Worm (Caenorhabditis elegans): Measurements from ENCODE around the gene F59F4.3.

DNA sequence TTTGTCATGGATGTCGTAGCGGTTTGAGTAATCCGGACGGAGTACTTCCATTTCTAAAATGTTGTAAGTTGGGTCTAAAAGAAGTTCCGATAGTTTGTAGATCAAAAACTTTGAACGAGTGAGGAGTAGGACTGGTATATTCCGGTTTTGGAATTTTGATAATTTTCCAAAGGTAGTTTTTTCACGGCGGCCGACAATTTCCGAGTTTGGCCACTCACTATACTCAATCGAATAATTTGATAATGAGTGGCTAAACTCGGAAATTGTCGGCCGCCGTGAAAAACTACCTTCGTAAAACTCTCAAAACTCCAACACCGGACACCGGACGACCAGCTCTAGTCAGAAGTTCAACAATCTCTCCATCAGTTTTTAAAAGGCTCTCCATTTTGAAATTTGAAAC, 3.1 kb downstream of the F59F4.3 start:
- TF ChIP-seq elt-3 (tag; optimal IDR thresholded peaks at IDR 0.05) (no peak), nhr-237 (tag; optimal IDR thresholded peaks at IDR 0.05) (no peak), snpc-4 (tag; optimal IDR thresholded peaks at IDR 0.05) (no peak), pha-4 (tag; optimal IDR thresholded peaks at IDR 0.05) (no peak), elt-1 (tag; optimal IDR thresholded peaks at IDR 0.05; ENCODE audit: borderline replicate concordance, insufficient read depth) (no peak), lin-32 (GFP tag; optimal IDR thresholded peaks at IDR 0.05) (no peak), unc-120 (tag; optimal IDR thresholded peaks at IDR 0.05; ENCODE audit: poor library complexity, severe bottlenecking) (no peak), lsy-2 (tag; optimal IDR thresholded peaks at IDR 0.05) (no peak), flh-1 (GFP tag; optimal IDR thresholded peaks at IDR 0.05) (no peak), mab-5 (tag; optimal IDR thresholded peaks at IDR 0.05) (no peak), nhr-28 (tag; optimal IDR thresholded peaks at IDR 0.05) (no peak), ceh-43 (GFP tag; optimal IDR thresholded peaks at IDR 0.05) (no peak), zip-8 (tag; optimal IDR thresholded peaks at IDR 0.05) (no peak), ceh-39 (tag; optimal IDR thresholded peaks at IDR 0.05) (no peak)

All from whole organism, mixed stage, embryonic.